Fruit fly (Drosophila melanogaster): ENCODE measurements around the gene CG17065.

CG17065 gene

DNA sequence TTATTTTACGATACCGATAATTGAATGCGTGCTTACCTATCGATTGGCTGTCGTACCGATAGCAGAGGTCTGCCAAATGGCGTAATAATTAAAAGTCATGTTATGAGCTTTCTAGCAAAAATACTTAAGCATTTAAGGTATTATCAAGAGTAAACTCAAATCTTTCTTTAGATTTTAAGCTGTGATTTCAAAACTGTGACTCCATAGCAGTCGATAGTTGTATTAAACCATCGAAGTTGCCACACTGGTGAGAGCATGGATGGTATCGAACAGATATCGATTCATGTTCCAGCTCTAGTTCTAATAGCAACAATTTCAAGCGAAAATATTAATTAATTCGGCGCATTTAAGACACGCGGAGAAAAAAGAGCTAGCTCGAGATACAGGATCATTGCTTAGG lies 5.9 kb downstream of the CG17065 start, which contains the start of the genes CG17068 and Rab10 (continued):
- TF ChIP-seq dan (GFP tag; IDR thresholded peaks at IDR 0.05) (no peak), Sry-β (GFP tag; optimal IDR thresholded peaks at IDR 0.05) (no peak), CG8478 (optimal IDR thresholded peaks at IDR 0.05) (no peak), CG18619 (GFP tag; optimal IDR thresholded peaks at IDR 0.05) (no peak), CG13123 (GFP tag; optimal IDR thresholded peaks at IDR 0.05) (no peak), sqz (GFP tag; optimal IDR thresholded peaks at IDR 0.05) (no peak), CG12299 (tag; optimal IDR thresholded peaks at IDR 0.05) (peak; percentile 16), Hmx (GFP tag; optimal IDR thresholded peaks at IDR 0.05) (no peak), CG12236 (GFP tag; optimal IDR thresholded peaks at IDR 0.05) (no peak), CG15696 (tag; optimal IDR thresholded peaks at IDR 0.05) (no peak), CG11456 (GFP tag; IDR thresholded peaks at IDR 0.05) (no peak), usp (GFP tag; optimal IDR thresholded peaks at IDR 0.05) (no peak), otp (GFP tag; IDR thresholded peaks at IDR 0.05) (no peak), tll (GFP tag; optimal IDR thresholded peaks at IDR 0.05) (peak in 1 of 2 experiments; percentile 8), CG11695 (GFP tag; IDR thresholded peaks at IDR 0.05) (no peak), fd102C (GFP tag; optimal IDR thresholded peaks at IDR 0.05) (no peak), Fer3 (tag; optimal IDR thresholded peaks at IDR 0.05) (no peak), NC2β (GFP tag; optimal IDR thresholded peaks at IDR 0.05) (no peak), HLH54F (GFP tag; optimal IDR thresholded peaks at IDR 0.05) (no peak), phol (tag; optimal IDR thresholded peaks at IDR 0.05) (peak; percentile 50), zen (tag; optimal IDR thresholded peaks at IDR 0.05) (peak; percentile 25), sens (GFP tag) (peak; percentile 88), CG15011 (GFP tag; optimal IDR thresholded peaks at IDR 0.05) (no peak), CG31441 (GFP tag; IDR thresholded peaks at IDR 0.05) (peak; percentile 59; the same call in 1 of the 2 replicates), CG2120 (GFP tag; optimal IDR thresholded peaks at IDR 0.05) (peak; percentile 32), CG43689 (GFP tag; IDR thresholded peaks at IDR 0.05) (no peak), vnd (GFP tag; IDR thresholded peaks at IDR 0.05; ENCODE audit: partially characterized antibody) (peak; percentile 91), CG7372 (GFP tag; IDR thresholded peaks at IDR 0.05) (no peak), tgo (GFP tag; IDR thresholded peaks at IDR 0.05) (no peak), CG1603 (tag; optimal IDR thresholded peaks at IDR 0.05) (peak; percentile 60), slbo (GFP tag; IDR thresholded peaks at IDR 0.05) (no peak; the same call in 1 of the 2 replicates), CG1529 (GFP tag; optimal IDR thresholded peaks at IDR 0.05) (no peak), p53 (GFP tag; optimal IDR thresholded peaks at IDR 0.05) (no peak), CG4424 (GFP tag; optimal IDR thresholded peaks at IDR 0.05) (peak; percentile 12), CG2712 (tag; optimal IDR thresholded peaks at IDR 0.05) (peak; percentile 31), chn (GFP tag; optimal IDR thresholded peaks at IDR 0.05) (no peak), Mrtf (GFP tag; IDR thresholded peaks at IDR 0.05) (no peak), Hsf (GFP tag; optimal IDR thresholded peaks at IDR 0.05) (peak; percentile 8), CG1602 (GFP tag; optimal IDR thresholded peaks at IDR 0.05) (no peak), mld (GFP tag; IDR thresholded peaks at IDR 0.05; ENCODE audit: partially characterized antibody) (peak; percentile 75), CG9876 (GFP tag; optimal IDR thresholded peaks at IDR 0.05) (no peak), CG13894 (tag; optimal IDR thresholded peaks at IDR 0.05) (no peak), E2f2 (GFP tag; IDR thresholded peaks at IDR 0.05) (peak; percentile 51; the same call in 1 of the 2 replicates), HmgZ (tag; optimal IDR thresholded peaks at IDR 0.05) (peak; percentile 19), Opbp (GFP tag; IDR thresholded peaks at IDR 0.05; ENCODE audit: partially characterized antibody) (peak; percentile 80; the same call in 2 of the 3 replicates), CG13624 (GFP tag; optimal IDR thresholded peaks at IDR 0.05) (peak; percentile 51), sisA (GFP tag; IDR thresholded peaks at IDR 0.05) (no peak), bbx (GFP tag; IDR thresholded peaks at IDR 0.05; ENCODE audit: partially characterized antibody) (peak; percentile 84), CG1792 (GFP tag; optimal IDR thresholded peaks at IDR 0.05) (no peak), CG5953 (GFP tag; IDR thresholded peaks at IDR 0.05) (no peak), gce (GFP tag; IDR thresholded peaks at IDR 0.05) (no peak), pho (GFP tag; optimal IDR thresholded peaks at IDR 0.05) (peak; percentile 22), wdn (GFP tag; IDR thresholded peaks at IDR 0.05) (no peak)

All from whole organism, embryonic.